Worm (Caenorhabditis elegans) whole organism, L2 larva: ENCODE results near the gene cccp-1.

Experiments used
- aly-2 ChIP-seq: fragments of 150-350 bp; optimal IDR thresholded peaks from 2 replicates; lab custom pipeline; 2014; ENCODE audit warnings: missing biosample characterization, missing genetic modification characterization
- lsy-2 ChIP-seq, 2 experiments: fragments of 150-350 bp in 1 of 2; sonication (generic microtip) in 1 of 2; optimal IDR thresholded peaks; 2 replicates each; lab custom pipeline; 2014 to 2017; ENCODE audit warnings: missing biosample characterization in 2 of 2, missing genetic modification characterization in 2 of 2
- mab-5 ChIP-seq: fragments of 150-350 bp; optimal IDR thresholded peaks from 2 replicates; lab custom pipeline; 2014; ENCODE audit warnings: missing biosample characterization, missing genetic modification characterization
- mdl-1 ChIP-seq, 2 experiments: fragments of 150-350 bp in 1 of 2; sonication (generic microtip) in 1 of 2; optimal IDR thresholded peaks; 2 replicates each; lab custom pipeline; 2017; ENCODE audit warnings: missing biosample characterization in 2 of 2, missing genetic modification characterization in 2 of 2
- zag-1 ChIP-seq: fragments of 150-350 bp; optimal IDR thresholded peaks from 2 replicates; lab custom pipeline; 2014; ENCODE audit warnings: missing biosample characterization, missing genetic modification characterization

DNA sequence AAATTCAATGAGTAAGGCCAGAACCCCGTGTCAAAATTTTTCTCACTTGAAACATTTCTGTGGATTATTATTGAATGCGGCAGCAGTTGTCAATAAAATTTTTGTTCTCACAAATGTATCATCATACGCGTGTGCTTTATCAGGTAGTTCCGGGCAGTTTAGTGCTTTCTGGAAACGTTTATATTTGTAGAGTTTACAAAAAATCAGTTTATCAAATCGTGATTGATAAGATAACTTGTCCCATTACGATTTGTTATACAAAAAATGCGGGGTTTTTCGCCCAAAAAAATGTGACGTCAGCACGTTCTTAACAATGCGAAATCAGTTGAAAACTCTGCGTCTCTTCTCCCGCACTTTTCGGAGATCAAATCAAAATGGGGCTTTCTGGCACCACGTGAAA is 27.4 kb upstream of the cccp-1 start:
- no peak for TF ChIP-seq lsy-2 (tag; optimal IDR thresholded peaks at IDR 0.05; lab: Kevin White, UChicago)
- no peak for TF ChIP-seq zag-1 (tag; lab: Kevin White, UChicago)
- TF ChIP-seq aly-2 (tag; lab: Kevin White, UChicago): no peak
- TF ChIP-seq mab-5: no peak
- no peak for TF ChIP-seq mdl-1 (tag; optimal IDR thresholded peaks at IDR 0.05; lab: Kevin White, UChicago)
